Worm (Caenorhabditis elegans): ENCODE measurements around the gene R11F4.2.

ce11 chrII:4081891-4082290, 963 bp upstream of the R11F4.2 start:
- TF ChIP-seq unc-39 (tag; optimal IDR thresholded peaks at IDR 0.05) = no peak
- no peak for TF ChIP-seq nhr-76 (tag; optimal IDR thresholded peaks at IDR 0.05)
- TF ChIP-seq unc-62 (GFP tag; optimal IDR thresholded peaks at IDR 0.05) = no peak
- no peak for TF ChIP-seq nhr-237 (tag; optimal IDR thresholded peaks at IDR 0.05)
- no peak for TF ChIP-seq lin-13 (tag; optimal IDR thresholded peaks at IDR 0.05)
- no peak for TF ChIP-seq snpc-4 (tag; optimal IDR thresholded peaks at IDR 0.05)
- TF ChIP-seq unc-120 (tag; optimal IDR thresholded peaks at IDR 0.05; ENCODE audit: poor library complexity, severe bottlenecking) = no peak
- no peak for TF ChIP-seq sem-2 (GFP tag; optimal IDR thresholded peaks at IDR 0.05)
- TF ChIP-seq elt-3 (tag; optimal IDR thresholded peaks at IDR 0.05) = no peak
- TF ChIP-seq zip-8 (tag; optimal IDR thresholded peaks at IDR 0.05) = no peak
- TF ChIP-seq mep-1 (tag; optimal IDR thresholded peaks at IDR 0.05) = no peak

Data from whole organism, mixed stage, embryonic.